Worm (Caenorhabditis elegans): ENCODE measurements around the gene Y94H6A.7.

Y94H6A.7 gene

ce11 chrIV:2664901-2665201 lies 51.5 kb downstream of the Y94H6A.7 start (continued):
- TF ChIP-seq zfp-2 (tag; optimal IDR thresholded peaks at IDR 0.05), result no peak
- no peak for TF ChIP-seq lin-29 (GFP tag; IDR thresholded peaks at IDR 0.05)
- peak; percentile 36 to 42; a peak in 1 of 4 replicates for TF ChIP-seq madf-5 (GFP tag; IDR thresholded peaks at IDR 0.05)

- no peak for TF ChIP-seq hlh-11 (tag; optimal IDR thresholded peaks at IDR 0.05)
- TF ChIP-seq ctbp-1 (GFP tag; IDR thresholded peaks at IDR 0.05), result peak; percentile 33; the same call in 1 of the 2 replicates
- peak; percentile 67; the same call in 1 of the 2 replicates for TF ChIP-seq vab-7 (GFP tag; IDR thresholded peaks at IDR 0.05)
- TF ChIP-seq nhr-48 (tag; optimal IDR thresholded peaks at IDR 0.05), result peak; percentile 26
- TF ChIP-seq R02D3.7 (tag; optimal IDR thresholded peaks at IDR 0.05), result no peak
- TF ChIP-seq pha-4 (GFP tag; IDR thresholded peaks at IDR 0.05), result peak; percentile 79; the same call in 1 of the 2 replicates
- no peak for TF ChIP-seq pha-4 (tag; optimal IDR thresholded peaks at IDR 0.05)
- peak; percentile 45 for TF ChIP-seq lir-3 (tag; optimal IDR thresholded peaks at IDR 0.05)
- TF ChIP-seq Y105C5A.15 (GFP tag; IDR thresholded peaks at IDR 0.05), result peak; percentile 88
- TF ChIP-seq lin-38 (GFP tag; IDR thresholded peaks at IDR 0.05), result peak; percentile 74
- peak; percentile 63 for TF ChIP-seq snpc-1.2 (GFP tag; IDR thresholded peaks at IDR 0.05)
- TF ChIP-seq spr-3 (GFP tag; optimal IDR thresholded peaks at IDR 0.05), result no peak
- TF ChIP-seq lin-13 (GFP tag; optimal IDR thresholded peaks at IDR 0.05), result peak; percentile 34
- TF ChIP-seq daf-19 (GFP tag; conservative IDR thresholded peaks at IDR 0.05), result 0 out of 2 replicates have a peak, but pooled peaks have one; percentile 44
- TF ChIP-seq lim-7 (GFP tag; IDR thresholded peaks at IDR 0.05), result peak; percentile 80
- TF ChIP-seq fkh-10 (GFP tag; optimal IDR thresholded peaks at IDR 0.05), result peak; percentile 59
- TF ChIP-seq nhr-237 (tag; optimal IDR thresholded peaks at IDR 0.05), result no peak
- peak; percentile 72; the same call in 1 of the 2 replicates for TF ChIP-seq arid-1 (GFP tag; conservative IDR thresholded peaks at IDR 0.05)
- 0 out of 2 replicates have a peak, but pooled peaks have one; percentile 59 for TF ChIP-seq F44E2.7 (GFP tag; IDR thresholded peaks at IDR 0.05)
- TF ChIP-seq php-3 (GFP tag; IDR thresholded peaks at IDR 0.05), result 0 out of 2 replicates have a peak, but pooled peaks have one; percentile 42
- TF ChIP-seq nhr-41 (GFP tag; IDR thresholded peaks at IDR 0.05), result no peak
- peak; percentile 43 for TF ChIP-seq duxl-1 (tag; optimal IDR thresholded peaks at IDR 0.05; ENCODE audit: poor library complexity)
- TF ChIP-seq Y5F2A.4 (GFP tag; optimal IDR thresholded peaks at IDR 0.05), result peak; percentile 65
- TF ChIP-seq madf-5 (GFP tag; IDR thresholded peaks at IDR 0.05), result 0 out of 4 replicates have a peak, but pooled peaks of 1 of the 2 experiments have one; percentile 50
- no peak for TF ChIP-seq madf-9 (GFP tag; conservative IDR thresholded peaks at IDR 0.05)
- TF ChIP-seq nhr-77 (tag; optimal IDR thresholded peaks at IDR 0.05), result no peak
- no peak for TF ChIP-seq tag-97 (GFP tag; IDR thresholded peaks at IDR 0.05)
- TF ChIP-seq daf-16 (GFP tag; optimal IDR thresholded peaks at IDR 0.05), result peak in 1 of 2 experiments; percentile 5
- peak; percentile 15 for TF ChIP-seq daf-16 (tag; optimal IDR thresholded peaks at IDR 0.05)
- TF ChIP-seq Y48G9A.11 (GFP tag; IDR thresholded peaks at IDR 0.05), result peak; percentile 76
- TF ChIP-seq spr-1 (tag; optimal IDR thresholded peaks at IDR 0.05), result peak; percentile 6
- no peak for TF ChIP-seq skn-1 (tag; optimal IDR thresholded peaks at IDR 0.05)
- peak; percentile 95 for TF ChIP-seq aha-1 (tag)
- TF ChIP-seq F26F4.8 (GFP tag; conservative IDR thresholded peaks at IDR 0.05), result peak; percentile 76
- peak; percentile 55 for TF ChIP-seq egl-43 (GFP tag; IDR thresholded peaks at IDR 0.05)
- no peak for TF ChIP-seq F49E8.2 (tag; optimal IDR thresholded peaks at IDR 0.05; ENCODE audit: borderline replicate concordance)
- TF ChIP-seq D1046.2 (GFP tag; IDR thresholded peaks at IDR 0.05), result 0 out of 2 replicates have a peak, but pooled peaks have one; percentile 64
- peak; percentile 46; the same call in 1 of the 2 replicates for TF ChIP-seq mxl-2 (GFP tag; conservative IDR thresholded peaks at IDR 0.05)
- peak; percentile 14 for TF ChIP-seq mes-2 (tag; optimal IDR thresholded peaks at IDR 0.05; ENCODE audit: poor library complexity, severe bottlenecking)
- peak in 1 of 2 experiments; percentile 47 for TF ChIP-seq unc-62 (GFP tag; optimal IDR thresholded peaks at IDR 0.05 in 1 of 2)
- no peak for TF ChIP-seq unc-62 (tag; optimal IDR thresholded peaks at IDR 0.05)
- no peak for TF ChIP-seq lin-39 (tag; optimal IDR thresholded peaks at IDR 0.05)
- TF ChIP-seq daf-8 (GFP tag; IDR thresholded peaks at IDR 0.05), result 0 out of 2 replicates have a peak, but pooled peaks have one; percentile 38
- no peak for TF ChIP-seq nhr-28 (tag; optimal IDR thresholded peaks at IDR 0.05)
- 0 out of 2 replicates have a peak, but pooled peaks have one; percentile 54 for TF ChIP-seq tra-1 (GFP tag; IDR thresholded peaks at IDR 0.05)
These were observed 52.1 kb downstream of the Y94H6A.7 start, which contains the start of gene Y69A2AR.31 for ce11 chrIV:2663953-2664900. TSS of gene Y69A2AR.31 (minus strand) at chrIV:2664003.

All from whole organism, L4 larva.